Worm (Caenorhabditis elegans): ENCODE data around the gene his-24.

his-24 gene

ce11 chrX:14510358-14510757 lies 20.5 kb downstream of the his-24 start:
- TF ChIP-seq cebp-2 (GFP tag; IDR thresholded peaks at IDR 0.05) (no peak), K12H6.12 (tag; optimal IDR thresholded peaks at IDR 0.05) (no peak), Y79H2A.3 (GFP tag; conservative IDR thresholded peaks at IDR 0.05) (no peak), egl-18 (GFP tag; IDR thresholded peaks at IDR 0.05) (no peak), K11D2.4 (GFP tag; IDR thresholded peaks at IDR 0.05) (no peak), lin-35 (GFP tag; optimal IDR thresholded peaks at IDR 0.05) (no peak), Y53G8AR.9 (GFP tag; conservative IDR thresholded peaks at IDR 0.05) (no peak), hrde-1 (tag; optimal IDR thresholded peaks at IDR 0.05; ENCODE audit: borderline replicate concordance) (no peak), hlh-12 (tag; optimal IDR thresholded peaks at IDR 0.05) (no peak), ztf-22 (GFP tag; optimal IDR thresholded peaks at IDR 0.05) (no peak), C17E4.6 (GFP tag; IDR thresholded peaks at IDR 0.05) (no peak), chd-7 (tag; optimal IDR thresholded peaks at IDR 0.05) (no peak), nhr-90 (tag; optimal IDR thresholded peaks at IDR 0.05) (no peak), ccch-3 (GFP tag; optimal IDR thresholded peaks at IDR 0.05) (no peak), aptf-3 (GFP tag; IDR thresholded peaks at IDR 0.05) (no peak), ztf-28 (GFP tag; IDR thresholded peaks at IDR 0.05) (no peak), T07F8.4 (tag; optimal IDR thresholded peaks at IDR 0.05) (no peak), T26A5.8 (tag; optimal IDR thresholded peaks at IDR 0.05) (no peak), ceh-91 (GFP tag; IDR thresholded peaks at IDR 0.05) (no peak)

ce11 chrX:14512817-14513216 lies 22.9 kb downstream of the his-24 start, which contains the start of gene fbxa-141:
Gene fbxa-141, minus strand, starts transcription at chrX:14512917.
- TF ChIP-seq ztf-28 (GFP tag; IDR thresholded peaks at IDR 0.05) (no peak), atf-7 (tag; optimal IDR thresholded peaks at IDR 0.05) (no peak), F49E8.2 (tag; optimal IDR thresholded peaks at IDR 0.05; ENCODE audit: insufficient read depth) (no peak), madf-6 (GFP tag; IDR thresholded peaks at IDR 0.05) (no peak), cebp-2 (GFP tag; IDR thresholded peaks at IDR 0.05) (no peak), egl-44 (GFP tag; IDR thresholded peaks at IDR 0.05) (no peak), somi-1 (GFP tag; optimal IDR thresholded peaks at IDR 0.05) (no peak), sea-2 (GFP tag; IDR thresholded peaks at IDR 0.05) (no peak), F33H1.4 (GFP tag; IDR thresholded peaks at IDR 0.05) (no peak), ztf-22 (GFP tag; optimal IDR thresholded peaks at IDR 0.05) (no peak), Y53F4B.3 (GFP tag; IDR thresholded peaks at IDR 0.05) (no peak), nhr-27 (tag; optimal IDR thresholded peaks at IDR 0.05) (no peak), ceh-27 (GFP tag; optimal IDR thresholded peaks at IDR 0.05) (no peak), nhr-120 (GFP tag; IDR thresholded peaks at IDR 0.05) (no peak), B0019.2 (GFP tag; conservative IDR thresholded peaks at IDR 0.05) (no peak), dpl-1 (GFP tag; optimal IDR thresholded peaks at IDR 0.05) (no peak), T26A5.8 (tag; optimal IDR thresholded peaks at IDR 0.05) (no peak), lsl-1 (GFP tag; optimal IDR thresholded peaks at IDR 0.05) (no peak), unc-62 (GFP tag; optimal IDR thresholded peaks at IDR 0.05) (no peak), lin-26 (GFP tag; IDR thresholded peaks at IDR 0.05) (no peak)

- TF ChIP-seq ztf-18 (tag; optimal IDR thresholded peaks at IDR 0.05): no peak
- TF ChIP-seq snpc-1.1 (tag; optimal IDR thresholded peaks at IDR 0.05; ENCODE audit: insufficient read depth): no peak
- TF ChIP-seq lin-26 (GFP tag; IDR thresholded peaks at IDR 0.05): no peak
- no peak for TF ChIP-seq bed-2 (GFP tag; IDR thresholded peaks at IDR 0.05)
- TF ChIP-seq let-526 (GFP tag; IDR thresholded peaks at IDR 0.05): no peak
- TF ChIP-seq lag-1 (GFP tag; IDR thresholded peaks at IDR 0.05): no peak
These were observed 23.6 kb downstream of the his-24 start for ce11 chrX:14513462-14513861.
